Worm (Caenorhabditis elegans) whole organism, L4/young adult: ENCODE data around the gene C49F5.6.

Experiments
- dao-5 ChIP-seq: sonication (generic microtip); optimal IDR thresholded peaks from 2 replicates; lab custom pipeline; 2016; ENCODE audit warnings: missing genotype, missing genetic modification characterization, moderate library complexity, missing compliant biosample characterization
- him-1 ChIP-seq: sonication (generic microtip); optimal IDR thresholded peaks from 2 replicates; lab custom pipeline; 2016; ENCODE audit warnings: missing genotype, missing genetic modification reagents, missing genetic modification characterization, missing compliant biosample characterization

- TF ChIP-seq him-1 (tag; lab: Kevin White, UChicago), result no peak
- TF ChIP-seq dao-5 (tag; lab: Kevin White, UChicago), result no peak
These were observed 8.5 kb downstream of the C49F5.6 start for ce11 chrX:11996606-11997005.
